Fruit fly (Drosophila melanogaster) whole organism, prepupa: ENCODE results near the gene CG32152.

Source experiments
- Blimp-1 ChIP-seq: fragments of 200-800 bp; sonication (Bioruptor generic); optimal IDR thresholded peaks from 3 replicates; lab custom pipeline; 2017; ENCODE audit warnings: missing biosample characterization, missing genetic modification characterization, mild to moderate bottlenecking, moderate library complexity, missing genetic modification reagents
- CG10669 ChIP-seq: fragments of 200-800 bp; sonication (Bioruptor generic); optimal IDR thresholded peaks from 3 replicates; lab custom pipeline; 2018; ENCODE audit warnings: missing biosample characterization, mild to moderate bottlenecking, missing genetic modification characterization, moderate library complexity
- CG11294 ChIP-seq: fragments of 200-800 bp; sonication (Bioruptor generic); IDR thresholded peaks from 2 replicates; pipeline ENCODE4 v1.3.6; 2022; ENCODE audit warnings: missing biosample characterization, missing genetic modification characterization
- CG11762 ChIP-seq: fragments of 200-800 bp; sonication (Bioruptor generic); optimal IDR thresholded peaks from 3 replicates; lab custom pipeline; 2016; ENCODE audit warnings: missing biosample characterization, missing genetic modification characterization; ENCODE audit not compliant: insufficient read depth
- CG11902 ChIP-seq: fragments of 200-800 bp; sonication (Bioruptor generic); optimal IDR thresholded peaks from 3 replicates; lab custom pipeline; 2016; ENCODE audit warnings: missing biosample characterization, missing genetic modification characterization
- CG15336 ChIP-seq: fragments of 200-800 bp; sonication (Bioruptor generic); IDR thresholded peaks from 2 replicates; pipeline ENCODE4 v1.3.6; 2022; ENCODE audit warnings: missing biosample characterization, missing genetic modification characterization
- CG16779 ChIP-seq: fragments of 200-800 bp; sonication (Bioruptor generic); optimal IDR thresholded peaks from 3 replicates; lab custom pipeline; 2017; ENCODE audit warnings: missing biosample characterization, mild to moderate bottlenecking, missing genetic modification characterization
- CG3032 ChIP-seq: fragments of 200-800 bp; optimal IDR thresholded peaks from 2 replicates; lab custom pipeline; 2019; ENCODE audit warnings: missing biosample characterization, mild to moderate bottlenecking, missing genetic modification characterization, moderate library complexity
- CG31627 ChIP-seq: fragments of 200-800 bp; sonication (Bioruptor generic); optimal IDR thresholded peaks from 3 replicates; lab custom pipeline; 2016; ENCODE audit warnings: missing biosample characterization, missing genetic modification characterization
- CG32006 ChIP-seq: fragments of 200-800 bp; sonication (Bioruptor generic); optimal IDR thresholded peaks from 3 replicates; lab custom pipeline; 2017; ENCODE audit warnings: missing biosample characterization, mild to moderate bottlenecking, missing genetic modification characterization
- CG34406 ChIP-seq: fragments of 200-800 bp; sonication (Bioruptor generic); optimal IDR thresholded peaks from 3 replicates; lab custom pipeline; 2016; ENCODE audit warnings: missing biosample characterization, missing genetic modification characterization
- CG6163 ChIP-seq: fragments of 200-800 bp; sonication (Bioruptor generic); IDR thresholded peaks from 3 replicates; pipeline ENCODE4 v1.3.6; 2022; ENCODE audit warnings: missing biosample characterization, missing genetic modification characterization
- CG6276 ChIP-seq: fragments of 200-800 bp; sonication (Bioruptor generic); optimal IDR thresholded peaks from 2 replicates; lab custom pipeline; 2017; ENCODE audit warnings: missing biosample characterization, mild to moderate bottlenecking, missing genetic modification characterization
- CG6792 ChIP-seq: fragments of 200-800 bp; sonication (Bioruptor generic); optimal IDR thresholded peaks from 3 replicates; lab custom pipeline; 2016; ENCODE audit warnings: missing biosample characterization, missing genetic modification characterization
- CG6808 ChIP-seq: fragments of 200-800 bp; sonication (Bioruptor generic); optimal IDR thresholded peaks from 3 replicates; lab custom pipeline; 2017; ENCODE audit warnings: missing biosample characterization, missing genetic modification characterization, mild to moderate bottlenecking, moderate library complexity, missing genetic modification reagents
- CG6854 ChIP-seq: fragments of 200-800 bp; sonication (Bioruptor generic); optimal IDR thresholded peaks from 2 replicates; lab custom pipeline; 2017; ENCODE audit warnings: missing biosample characterization, mild to moderate bottlenecking, missing genetic modification characterization
- CG8119 ChIP-seq: fragments of 200-800 bp; sonication (Bioruptor generic); IDR thresholded peaks from 3 replicates; pipeline ENCODE4 v1.3.6; 2022; ENCODE audit warnings: missing biosample characterization, missing genetic modification characterization
- Eip75B ChIP-seq: fragments of 200-800 bp; sonication (Bioruptor generic); optimal IDR thresholded peaks from 3 replicates; lab custom pipeline; 2016; ENCODE audit warnings: missing biosample characterization, missing genetic modification characterization
- Eip78C ChIP-seq: fragments of 200-800 bp; sonication (Bioruptor generic); peaks from one replicate; lab custom pipeline; 2016; ENCODE audit warnings: missing biosample characterization, missing genetic modification characterization
- Eip93F ChIP-seq: fragments of 200-800 bp; sonication (Bioruptor generic); optimal IDR thresholded peaks from 2 replicates; lab custom pipeline; 2016; ENCODE audit warnings: missing biosample characterization, mild to moderate bottlenecking, missing genetic modification characterization
- Ets21C ChIP-seq: fragments of 200-800 bp; sonication (Bioruptor generic); optimal IDR thresholded peaks from 3 replicates; lab custom pipeline; 2016; ENCODE audit warnings: missing biosample characterization, missing genetic modification characterization
- Ets96B ChIP-seq: fragments of 200-800 bp; optimal IDR thresholded peaks from 2 replicates; lab custom pipeline; 2019; ENCODE audit warnings: missing biosample characterization, mild to moderate bottlenecking, missing genetic modification characterization, moderate library complexity
- Gug ChIP-seq: fragments of 200-800 bp; sonication (Bioruptor generic); IDR thresholded peaks from 2 replicates; pipeline ENCODE4 v1.3.6; 2022; ENCODE audit warnings: missing biosample characterization, missing genetic modification characterization
- Hr38 ChIP-seq: sonication (Bioruptor generic); optimal IDR thresholded peaks from 2 replicates; lab custom pipeline; 2016; ENCODE audit warnings: missing biosample characterization, missing genetic modification characterization
- Hr4 ChIP-seq: fragments of 200-800 bp; sonication (Bioruptor generic); optimal IDR thresholded peaks from 3 replicates; lab custom pipeline; 2016; ENCODE audit warnings: missing biosample characterization, missing genetic modification characterization
- Lpt ChIP-seq: fragments of 200-800 bp; sonication (Bioruptor generic); optimal IDR thresholded peaks from 3 replicates; lab custom pipeline; 2016; ENCODE audit warnings: missing biosample characterization, missing genetic modification characterization
- Met ChIP-seq: fragments of 200-800 bp; sonication (Bioruptor generic); optimal IDR thresholded peaks from 3 replicates; lab custom pipeline; 2016; ENCODE audit warnings: missing biosample characterization, missing genetic modification characterization
- OdsH ChIP-seq: fragments of 200-800 bp; sonication (Bioruptor generic); optimal IDR thresholded peaks from 3 replicates; lab custom pipeline; 2016; ENCODE audit warnings: missing biosample characterization, missing genetic modification characterization
- Sox102F ChIP-seq: fragments of 200-800 bp; sonication (Bioruptor generic); optimal IDR thresholded peaks from 2 replicates; lab custom pipeline; 2016; ENCODE audit warnings: missing biosample characterization, mild to moderate bottlenecking, missing genetic modification characterization
- Sox14 ChIP-seq: fragments of 200-800 bp; sonication (Bioruptor generic); optimal IDR thresholded peaks from 3 replicates; lab custom pipeline; 2016; ENCODE audit warnings: missing biosample characterization, missing genetic modification characterization
- Sox15 ChIP-seq: fragments of 200-800 bp; sonication (Bioruptor generic); optimal IDR thresholded peaks from 3 replicates; lab custom pipeline; 2016; ENCODE audit warnings: missing biosample characterization, missing genetic modification characterization
- acj6 ChIP-seq: fragments of 200-800 bp; sonication (Bioruptor generic); optimal IDR thresholded peaks from 3 replicates; lab custom pipeline; 2016; ENCODE audit warnings: missing biosample characterization, missing genetic modification characterization
- dsx ChIP-seq: fragments of 200-800 bp; optimal IDR thresholded peaks from 3 replicates; lab custom pipeline; 2019; ENCODE audit warnings: missing biosample characterization, mild to moderate bottlenecking, missing genetic modification characterization, moderate library complexity; ENCODE audit not compliant: poor library complexity, severe bottlenecking
- eg ChIP-seq: fragments of 200-800 bp; sonication (Bioruptor generic); IDR thresholded peaks from 3 replicates; pipeline ENCODE4 v1.3.6; 2022; ENCODE audit warnings: missing biosample characterization, missing genetic modification characterization
- fd59A ChIP-seq: fragments of 200-800 bp; sonication (Bioruptor generic); optimal IDR thresholded peaks from 2 replicates; lab custom pipeline; 2017; ENCODE audit warnings: missing biosample characterization, mild to moderate bottlenecking, missing genetic modification characterization, missing genetic modification reagents
- fd85E ChIP-seq: fragments of 200-800 bp; sonication (Bioruptor generic); optimal IDR thresholded peaks from 3 replicates; lab custom pipeline; 2016; ENCODE audit warnings: missing biosample characterization, missing genetic modification characterization
- fkh ChIP-seq: fragments of 200-800 bp; sonication (Bioruptor generic); optimal IDR thresholded peaks from 3 replicates; lab custom pipeline; 2017; ENCODE audit warnings: missing biosample characterization, mild to moderate bottlenecking, missing genetic modification characterization, moderate library complexity
- lz ChIP-seq: fragments of 200-800 bp; sonication (Bioruptor generic); optimal IDR thresholded peaks from 3 replicates; lab custom pipeline; 2016; ENCODE audit warnings: missing biosample characterization, missing genetic modification characterization
- net ChIP-seq: fragments of 200-800 bp; sonication (Bioruptor generic); optimal IDR thresholded peaks from 3 replicates; lab custom pipeline; 2016; ENCODE audit warnings: missing biosample characterization, missing genetic modification characterization
- pdm3 ChIP-seq: fragments of 200-800 bp; sonication (Bioruptor generic); optimal IDR thresholded peaks from 3 replicates; lab custom pipeline; 2016; ENCODE audit warnings: missing biosample characterization, missing genetic modification characterization
- salr ChIP-seq, 2 experiments: fragments of 200-800 bp; sonication (Bioruptor generic); optimal IDR thresholded peaks; 3 replicates each; lab custom pipeline; 2016 to 2018; ENCODE audit warnings: missing biosample characterization in 2 of 2, missing genetic modification characterization in 2 of 2, mild to moderate bottlenecking in 1 of 2
- ss ChIP-seq, 2 experiments: fragments of 200-800 bp; sonication (Bioruptor generic); optimal IDR thresholded peaks; 2 replicates in 1 of 2; 3 replicates in 1 of 2; lab custom pipeline; 2017 to 2018; ENCODE audit warnings: mild to moderate bottlenecking in 2 of 2, missing biosample characterization in 2 of 2, missing genetic modification characterization in 2 of 2, moderate library complexity in 1 of 2
- svp ChIP-seq: fragments of 200-800 bp; sonication (Bioruptor generic); peaks from one replicate; lab custom pipeline; 2016; ENCODE audit warnings: missing biosample characterization, missing genetic modification characterization
- vri ChIP-seq: fragments of 200-800 bp; sonication (Bioruptor generic); optimal IDR thresholded peaks from 3 replicates; lab custom pipeline; 2016; ENCODE audit warnings: missing biosample characterization, mild to moderate bottlenecking, missing genetic modification characterization

The CG32152 gene

dm6 chr3L:16161847-16162556, 18.2 kb upstream of the CG32152 start (continued):
- TF ChIP-seq CG6808 (GFP tag; lab: Kevin White, UChicago) = peak; percentile 56
- no peak for TF ChIP-seq vri (GFP tag; lab: Kevin White, UChicago)
- TF ChIP-seq Ets96B = peak; percentile 61
- TF ChIP-seq CG16779 = peak; percentile 27
- TF ChIP-seq CG10669 (GFP tag; lab: Kevin White, UChicago) = peak; percentile 62
- TF ChIP-seq salr (GFP tag; optimal IDR thresholded peaks at IDR 0.05; lab: Kevin White, UChicago) = peak in 1 of 2 experiments; percentile 71
- peak; percentile 74 for TF ChIP-seq Gug
- peak; percentile 85 for TF ChIP-seq Sox14
- TF ChIP-seq OdsH (GFP tag; lab: Kevin White, UChicago) = peak; percentile 84
- peak; percentile 75 for TF ChIP-seq net (GFP tag; lab: Kevin White, UChicago)
- TF ChIP-seq Hr4 = peak; percentile 89
- TF ChIP-seq CG6854 (GFP tag; lab: Kevin White, UChicago) = no peak
- peak; percentile 63 for TF ChIP-seq CG3032 (tag; lab: Kevin White, UChicago)
- TF ChIP-seq CG6163 (GFP tag; lab: Robert Waterston, UW) = peak; percentile 53
- peak; percentile 72 for TF ChIP-seq Lpt (GFP tag; lab: Kevin White, UChicago)
- TF ChIP-seq CG34406 (GFP tag; lab: Kevin White, UChicago) = peak; percentile 67
- TF ChIP-seq lz (GFP tag; lab: Kevin White, UChicago) = no peak
- peak; percentile 40 for TF ChIP-seq Sox15 (GFP tag; lab: Kevin White, UChicago)
- peak; percentile 47 for TF ChIP-seq Sox102F
- peak; percentile 84 for TF ChIP-seq CG6276 (GFP tag; lab: Kevin White, UChicago)

- TF ChIP-seq svp (GFP tag; lab: Kevin White, UChicago) (peak; percentile 85), Eip78C (GFP tag; lab: Kevin White, UChicago) (peak; percentile 43), acj6 (GFP tag; lab: Kevin White, UChicago) (no peak), Eip93F (GFP tag; lab: Kevin White, UChicago) (peak; percentile 24), vri (GFP tag; lab: Kevin White, UChicago) (peak; percentile 57), eg (GFP tag; lab: Robert Waterston, UW) (no peak), CG6163 (GFP tag; lab: Robert Waterston, UW) (peak; percentile 49; the same call in 1 of the 3 replicates)
These were observed 17.3 kb upstream of the CG32152 start for dm6 chr3L:16161131-16161530.

- TF ChIP-seq fd85E = no peak
- TF ChIP-seq fd59A (GFP tag; lab: Kevin White, UChicago) = no peak
- no peak for TF ChIP-seq fkh (GFP tag; lab: Kevin White, UChicago)
- peak; percentile 57 for TF ChIP-seq CG8119 (GFP tag; lab: Robert Waterston, UW)
- TF ChIP-seq CG6163 (GFP tag; lab: Robert Waterston, UW) = no peak
- TF ChIP-seq CG6792 (GFP tag; lab: Kevin White, UChicago) = peak; percentile 1
- TF ChIP-seq CG31627 (GFP tag; lab: Kevin White, UChicago) = peak; percentile 28
- peak; percentile 62 for TF ChIP-seq CG15336 (GFP tag; lab: Robert Waterston, UW)
- no peak for TF ChIP-seq svp (GFP tag; lab: Kevin White, UChicago)
- TF ChIP-seq CG32006 (GFP tag; lab: Kevin White, UChicago) = peak; percentile 68
- no peak for TF ChIP-seq Blimp-1
- TF ChIP-seq Eip78C (GFP tag; lab: Kevin White, UChicago) = peak; percentile 73
- peak; percentile 27 for TF ChIP-seq net (GFP tag; lab: Kevin White, UChicago)
- TF ChIP-seq CG11294 = no peak
- TF ChIP-seq OdsH (GFP tag; lab: Kevin White, UChicago) = peak; percentile 44
- peak; percentile 53 for TF ChIP-seq pdm3
- peak; percentile 31 for TF ChIP-seq Met (GFP tag; lab: Kevin White, UChicago)
- TF ChIP-seq Ets96B = no peak
- no peak for TF ChIP-seq CG11902
- peak; percentile 32 for TF ChIP-seq Sox14
- TF ChIP-seq Hr38 (GFP tag; lab: Kevin White, UChicago) = no peak
- TF ChIP-seq acj6 (GFP tag; lab: Kevin White, UChicago) = peak; percentile 39
- no peak for TF ChIP-seq dsx (GFP tag; lab: Kevin White, UChicago)
- no peak for TF ChIP-seq CG6808 (GFP tag; lab: Kevin White, UChicago)
- TF ChIP-seq salr (GFP tag; optimal IDR thresholded peaks at IDR 0.05; lab: Kevin White, UChicago) = no peak
- no peak for TF ChIP-seq Ets21C (GFP tag; lab: Kevin White, UChicago)
- no peak for TF ChIP-seq CG11762 (GFP tag; lab: Kevin White, UChicago)
- no peak for TF ChIP-seq ss (GFP tag; optimal IDR thresholded peaks at IDR 0.05; lab: Kevin White, UChicago)
- TF ChIP-seq Eip75B (GFP tag; lab: Kevin White, UChicago) = peak; percentile 12
- no peak for TF ChIP-seq CG6854 (GFP tag; lab: Kevin White, UChicago)
These were observed 16.7 kb upstream of the CG32152 start for dm6 chr3L:16160420-16161069.
